Fruit fly (Drosophila melanogaster): Measurements from ENCODE around the gene Rab27.
A peak's percentile ranks its signal among the peaks of the same experiment; 100 is the strongest.

The Rab27 gene

dm6 chrX:1482840-1483518, 6.2 kb upstream of the Rab27 start, which contains the start of the genes sta and inc (continued):
- TF ChIP-seq pnt (GFP tag; optimal IDR thresholded peaks at IDR 0.05) (no peak), CG16779 (GFP tag; IDR thresholded peaks at IDR 0.05) (peak; percentile 32; the same call in 1 of the 2 replicates), jigr1 (GFP tag; IDR thresholded peaks at IDR 0.05) (no peak), ind (GFP tag; optimal IDR thresholded peaks at IDR 0.05) (peak; percentile 2), tna (GFP tag; IDR thresholded peaks at IDR 0.05; ENCODE audit: partially characterized antibody) (no peak), CG10321 (GFP tag; IDR thresholded peaks at IDR 0.05) (peak; percentile 40; the same call in 1 of the 2 replicates), Usf (GFP tag; optimal IDR thresholded peaks at IDR 0.05) (no peak), grau (tag; optimal IDR thresholded peaks at IDR 0.05) (peak; percentile 61), CG8944 (GFP tag; optimal IDR thresholded peaks at IDR 0.05) (peak; percentile 15), cg (GFP tag; optimal IDR thresholded peaks at IDR 0.05) (no peak), Doc2 (GFP tag; IDR thresholded peaks at IDR 0.05) (no peak), tap (tag; optimal IDR thresholded peaks at IDR 0.05) (peak; percentile 35), Sry-δ (GFP tag; optimal IDR thresholded peaks at IDR 0.05) (peak; percentile 82), Lpt (GFP tag; optimal IDR thresholded peaks at IDR 0.05) (no peak), Drgx (GFP tag; IDR thresholded peaks at IDR 0.05) (peak; percentile 43; the same call in 1 of the 2 replicates), CG12744 (GFP tag; optimal IDR thresholded peaks at IDR 0.05) (no peak), fd64A (GFP tag; optimal IDR thresholded peaks at IDR 0.05) (peak; percentile 52), caup (GFP tag; optimal IDR thresholded peaks at IDR 0.05; ENCODE audit: severe bottlenecking) (peak; percentile 87), kni (GFP tag; optimal IDR thresholded peaks at IDR 0.05) (peak; percentile 64), Atf-2 (GFP tag; optimal IDR thresholded peaks at IDR 0.05) (peak; percentile 21), Rx (GFP tag; IDR thresholded peaks at IDR 0.05) (peak; percentile 51), rib (GFP tag; IDR thresholded peaks at IDR 0.05) (peak; percentile 79; the same call in 1 of the 2 replicates), CG2202 (tag; optimal IDR thresholded peaks at IDR 0.05) (peak; percentile 66), sna (GFP tag; IDR thresholded peaks at IDR 0.05; ENCODE audit: partially characterized antibody) (peak; percentile 44), CG16813 (GFP tag; IDR thresholded peaks at IDR 0.05; ENCODE audit: partially characterized antibody) (peak; percentile 58; the same call in 2 of the 3 replicates), CoRest (tag; optimal IDR thresholded peaks at IDR 0.05) (peak; percentile 44), Doc3 (GFP tag; IDR thresholded peaks at IDR 0.05; ENCODE audit: partially characterized antibody) (peak; percentile 42; the same call in 1 of the 3 replicates), kah (GFP tag; optimal IDR thresholded peaks at IDR 0.05) (peak; percentile 46), CG11696 (GFP tag; IDR thresholded peaks at IDR 0.05) (no peak), mirr (GFP tag; optimal IDR thresholded peaks at IDR 0.05) (peak; percentile 81), CG12219 (GFP tag; optimal IDR thresholded peaks at IDR 0.05) (peak; percentile 64), CG17328 (GFP tag; IDR thresholded peaks at IDR 0.05) (peak; percentile 51; the same call in 1 of the 2 replicates), tin (GFP tag; optimal IDR thresholded peaks at IDR 0.05) (peak; percentile 31), insv (GFP tag; optimal IDR thresholded peaks at IDR 0.05) (peak in 1 of 2 experiments; percentile 59), btn (GFP tag; optimal IDR thresholded peaks at IDR 0.05) (peak; percentile 38), ranshi (GFP tag; IDR thresholded peaks at IDR 0.05) (peak; percentile 52; the same call in 1 of the 2 replicates), cato (GFP tag; optimal IDR thresholded peaks at IDR 0.05; ENCODE audit: borderline replicate concordance) (no peak), wor (GFP tag; IDR thresholded peaks at IDR 0.05) (no peak), pros (GFP tag; optimal IDR thresholded peaks at IDR 0.05) (peak; percentile 32), salm (tag; optimal IDR thresholded peaks at IDR 0.05) (peak; percentile 22), CG17385 (GFP tag; optimal IDR thresholded peaks at IDR 0.05) (peak; percentile 72), HLHmδ (GFP tag; optimal IDR thresholded peaks at IDR 0.05) (peak; percentile 95), Mrtf (GFP tag; IDR thresholded peaks at IDR 0.05) (0 out of 3 replicates have a peak, but pooled peaks have one; percentile 48), CG9817 (tag; optimal IDR thresholded peaks at IDR 0.05) (peak; percentile 52), cwo (GFP tag; optimal IDR thresholded peaks at IDR 0.05) (peak; percentile 42), tgo (GFP tag; IDR thresholded peaks at IDR 0.05) (no peak; the same call in 2 of the 3 replicates), CG3838 (GFP tag; optimal IDR thresholded peaks at IDR 0.05) (no peak), Ssrp (tag; optimal IDR thresholded peaks at IDR 0.05) (peak; percentile 25), odd (GFP tag; optimal IDR thresholded peaks at IDR 0.05) (peak; percentile 69)

Measured in whole organism, embryonic.